Worm (Caenorhabditis elegans): ENCODE measurements around the gene F58F9.6.

ce11 chrIV:6221878-6222277 lies 15.5 kb downstream of the F58F9.6 start, which contains the start of gene C49A9.3:
- TF ChIP-seq ztf-23 (GFP tag; IDR thresholded peaks at IDR 0.05) (no peak), flt-1 (GFP tag; IDR thresholded peaks at IDR 0.05) (no peak), tab-1 (GFP tag; IDR thresholded peaks at IDR 0.05) (no peak), klf-2 (GFP tag; conservative IDR thresholded peaks at IDR 0.05) (no peak), ztf-29 (GFP tag; IDR thresholded peaks at IDR 0.05) (no peak), cog-1 (tag; optimal IDR thresholded peaks at IDR 0.05) (no peak), ref-1 (GFP tag; conservative IDR thresholded peaks at IDR 0.05) (no peak), T22C8.4 (GFP tag; IDR thresholded peaks at IDR 0.05) (no peak)
